Worm (Caenorhabditis elegans) whole organism, L4 larva: ENCODE results near the gene unc-70.
A peak's percentile ranks its signal among the peaks of the same experiment; 100 is the strongest.

Source experiments
- F26F4.8 ChIP-seq: fragments of 200-800 bp; sonication (Bioruptor generic); conservative IDR thresholded peaks from 2 replicates; pipeline ENCODE4 v1.3.6; 2022; ENCODE audit warnings: missing genetic modification characterization, missing compliant biosample characterization
- Y48G9A.11 ChIP-seq: fragments of 200-800 bp; sonication (Bioruptor generic); IDR thresholded peaks from 2 replicates; pipeline ENCODE4 v1.3.6; 2022; ENCODE audit warnings: missing genetic modification reagents, missing genetic modification characterization, missing compliant biosample characterization
- Y5F2A.4 ChIP-seq: fragments of 200-800 bp; sonication (Bioruptor generic); optimal IDR thresholded peaks from 2 replicates; lab custom pipeline; 2018; ENCODE audit warnings: mild to moderate bottlenecking, missing genetic modification characterization, missing compliant biosample characterization
- aha-1 ChIP-seq: fragments of 150-350 bp; peaks from one replicate; lab custom pipeline; 2014; ENCODE audit warnings: missing biosample characterization, missing genetic modification characterization
- arid-1 ChIP-seq: fragments of 200-800 bp; sonication (Bioruptor generic); conservative IDR thresholded peaks from 2 replicates; pipeline ENCODE4 v1.3.6; 2022; ENCODE audit warnings: missing genetic modification reagents, missing genetic modification characterization, missing compliant biosample characterization
- ceh-20 ChIP-seq: fragments of 200-800 bp; sonication (Bioruptor generic); IDR thresholded peaks from 2 replicates; pipeline ENCODE4 v1.3.6; 2022; ENCODE audit warnings: missing genetic modification reagents, missing genetic modification characterization, missing compliant biosample characterization
- ceh-32 ChIP-seq: sonication (generic microtip); optimal IDR thresholded peaks from 2 replicates; lab custom pipeline; 2016; ENCODE audit warnings: mild to moderate bottlenecking, missing genetic modification characterization, missing compliant biosample characterization; ENCODE audit not compliant: poor library complexity
- ceh-44 ChIP-seq: fragments of 200-800 bp; sonication (Bioruptor generic); IDR thresholded peaks from 2 replicates; pipeline ENCODE4 v1.3.6; 2022; ENCODE audit warnings: missing genetic modification reagents, missing genetic modification characterization, missing compliant biosample characterization
- ctbp-1 ChIP-seq: fragments of 200-800 bp; sonication (Bioruptor generic); IDR thresholded peaks from 2 replicates; pipeline ENCODE4 v1.3.6; 2022; ENCODE audit warnings: missing genetic modification reagents, missing genetic modification characterization, missing compliant biosample characterization
- daf-16 ChIP-seq, 3 experiments: sonication (generic microtip); optimal IDR thresholded peaks; 2 replicates each; lab custom pipeline; 2016 to 2017; ENCODE audit warnings: missing genetic modification characterization in 3 of 3, missing genetic modification reagents in 3 of 3, mild to moderate bottlenecking in 2 of 3, missing compliant biosample characterization in 2 of 3, missing biosample characterization in 1 of 3, moderate library complexity in 1 of 3
- dmd-8 ChIP-seq: fragments of 200-800 bp; sonication (Bioruptor generic); IDR thresholded peaks from 2 replicates; pipeline ENCODE4 v1.3.6; 2022; ENCODE audit warnings: missing genetic modification characterization, missing compliant biosample characterization
- dmd-9 ChIP-seq: fragments of 200-800 bp; sonication (Bioruptor generic); IDR thresholded peaks from 2 replicates; pipeline ENCODE4 v1.3.6; 2022; ENCODE audit warnings: missing genetic modification reagents, missing genetic modification characterization, missing compliant biosample characterization
- duxl-1 ChIP-seq: sonication (generic microtip); optimal IDR thresholded peaks from 2 replicates; lab custom pipeline; 2016; ENCODE audit warnings: mild to moderate bottlenecking, missing genetic modification characterization, moderate library complexity, missing compliant biosample characterization; ENCODE audit not compliant: poor library complexity
- dve-1 ChIP-seq: sonication (generic microtip); optimal IDR thresholded peaks from 2 replicates; lab custom pipeline; 2017; ENCODE audit warnings: antibody characterized with exemption, mild to moderate bottlenecking, missing genetic modification characterization, missing compliant biosample characterization; ENCODE audit not compliant: insufficient read depth
- egl-27 ChIP-seq: sonication (generic microtip); optimal IDR thresholded peaks from 3 replicates; lab custom pipeline; 2017; ENCODE audit warnings: missing biosample characterization, missing genetic modification reagents, missing genetic modification characterization
- fkh-10 ChIP-seq: fragments of 150-350 bp; optimal IDR thresholded peaks from 2 replicates; lab custom pipeline; 2014; ENCODE audit warnings: missing biosample characterization, missing genetic modification reagents, missing genetic modification characterization
- hif-1 ChIP-seq, 2 experiments: sonication (generic microtip); optimal IDR thresholded peaks; 2 replicates each; lab custom pipeline; 2016 to 2017; ENCODE audit warnings: missing compliant biosample characterization in 2 of 2, missing genetic modification characterization in 2 of 2, missing genetic modification reagents in 2 of 2, missing genotype in 2 of 2, mild to moderate bottlenecking in 1 of 2
- jun-1 ChIP-seq: fragments of 150-350 bp; optimal IDR thresholded peaks from 2 replicates; lab custom pipeline; 2014; ENCODE audit warnings: missing biosample characterization, missing genetic modification reagents, missing genetic modification characterization
- lim-7 ChIP-seq: fragments of 200-800 bp; sonication (Bioruptor generic); IDR thresholded peaks from 2 replicates; pipeline ENCODE4 v1.3.6; 2022; ENCODE audit warnings: missing genetic modification characterization, missing compliant biosample characterization
- lin-1 ChIP-seq: fragments of 200-800 bp; sonication (Bioruptor generic); IDR thresholded peaks from 2 replicates; pipeline ENCODE4 v1.3.6; 2022; ENCODE audit warnings: missing genetic modification reagents, missing genetic modification characterization, missing compliant biosample characterization
- lin-29 ChIP-seq: fragments of 200-800 bp; sonication (Bioruptor generic); IDR thresholded peaks from 2 replicates; pipeline ENCODE4 v1.3.6; 2022; ENCODE audit warnings: missing genetic modification reagents, missing genetic modification characterization, missing compliant biosample characterization
- lin-38 ChIP-seq: fragments of 200-800 bp; sonication (Bioruptor generic); IDR thresholded peaks from 2 replicates; pipeline ENCODE4 v1.3.6; 2022; ENCODE audit warnings: missing genetic modification reagents, missing genetic modification characterization, missing compliant biosample characterization
- lin-39 ChIP-seq: fragments of 150-350 bp; optimal IDR thresholded peaks from 2 replicates; lab custom pipeline; 2014; ENCODE audit warnings: missing biosample characterization, missing genetic modification reagents, missing genetic modification characterization
- lsy-2 ChIP-seq, 2 experiments: fragments of 150-350 bp in 1 of 2; sonication (generic microtip) in 1 of 2; optimal IDR thresholded peaks; 2 replicates each; lab custom pipeline; 2014 to 2017; ENCODE audit warnings: missing biosample characterization in 2 of 2, missing genetic modification characterization in 2 of 2
- mdt-29 ChIP-seq: fragments of 200-800 bp; sonication (Bioruptor generic); IDR thresholded peaks from 2 replicates; pipeline ENCODE4 v1.3.6; 2022; ENCODE audit warnings: missing genetic modification reagents, missing genetic modification characterization, missing compliant biosample characterization
- mep-1 ChIP-seq: fragments of 150-350 bp; sonication (generic microtip); optimal IDR thresholded peaks from 3 replicates; lab custom pipeline; 2014; ENCODE audit warnings: missing biosample characterization, missing genetic modification characterization
- mes-2 ChIP-seq: sonication (generic microtip); optimal IDR thresholded peaks from 2 replicates; lab custom pipeline; 2016; ENCODE audit warnings: missing genotype, mild to moderate bottlenecking, missing genetic modification characterization, missing compliant biosample characterization; ENCODE audit not compliant: poor library complexity, severe bottlenecking
- mxl-2 ChIP-seq: fragments of 200-800 bp; sonication (Bioruptor generic); conservative IDR thresholded peaks from 2 replicates; pipeline ENCODE4 v1.3.6; 2022; ENCODE audit warnings: missing genetic modification reagents, missing genetic modification characterization, missing compliant biosample characterization
- nhr-102 ChIP-seq: sonication (generic microtip); optimal IDR thresholded peaks from 2 replicates; lab custom pipeline; 2016; ENCODE audit warnings: mild to moderate bottlenecking, missing genetic modification characterization, moderate library complexity, missing compliant biosample characterization
- nhr-41 ChIP-seq: fragments of 200-800 bp; sonication (Bioruptor generic); IDR thresholded peaks from 2 replicates; pipeline ENCODE4 v1.3.6; 2022; ENCODE audit warnings: missing genetic modification reagents, missing genetic modification characterization, missing compliant biosample characterization
- nhr-48 ChIP-seq: sonication (generic microtip); optimal IDR thresholded peaks from 2 replicates; lab custom pipeline; 2016; ENCODE audit warnings: mild to moderate bottlenecking, missing genetic modification characterization, missing compliant biosample characterization
- nhr-77 ChIP-seq: fragments of 150-350 bp; optimal IDR thresholded peaks from 2 replicates; lab custom pipeline; 2014; ENCODE audit warnings: missing biosample characterization, missing genetic modification characterization
- php-3 ChIP-seq: fragments of 200-800 bp; sonication (Bioruptor generic); IDR thresholded peaks from 2 replicates; pipeline ENCODE4 v1.3.6; 2022; ENCODE audit warnings: missing genetic modification reagents, missing genetic modification characterization, missing compliant biosample characterization
- pqm-1 ChIP-seq: sonication (generic microtip); optimal IDR thresholded peaks from 2 replicates; lab custom pipeline; 2017; ENCODE audit warnings: missing biosample characterization, missing genetic modification characterization
- sdz-12 ChIP-seq: fragments of 200-800 bp; sonication (Bioruptor generic); optimal IDR thresholded peaks from 2 replicates; lab custom pipeline; 2018; ENCODE audit warnings: mild to moderate bottlenecking, missing genetic modification characterization, missing compliant biosample characterization
- snpc-4 ChIP-seq: fragments of 150-350 bp; optimal IDR thresholded peaks from 2 replicates; lab custom pipeline; 2014; ENCODE audit warnings: missing biosample characterization, missing genetic modification characterization
- spr-3 ChIP-seq: fragments of 200-800 bp; sonication (Bioruptor generic); optimal IDR thresholded peaks from 2 replicates; lab custom pipeline; 2018; ENCODE audit warnings: mild to moderate bottlenecking, missing genetic modification characterization, missing compliant biosample characterization
- tag-97 ChIP-seq: fragments of 200-800 bp; sonication (Bioruptor generic); IDR thresholded peaks from 2 replicates; pipeline ENCODE4 v1.3.6; 2022; ENCODE audit warnings: missing genetic modification characterization, missing compliant biosample characterization
- unc-39 ChIP-seq: sonication (generic microtip); optimal IDR thresholded peaks from 2 replicates; lab custom pipeline; 2017; ENCODE audit warnings: missing biosample characterization, missing genetic modification characterization
- unc-62 ChIP-seq, 3 experiments: fragments of 150-350 bp in 1 of 3; sonication (generic microtip); optimal IDR thresholded peaks in 2 of 3; peaks in 1 of 3; 1 replicate in 1 of 3; 2 replicates in 2 of 3; lab custom pipeline; 2014 to 2017; ENCODE audit warnings: missing biosample characterization in 3 of 3, missing genetic modification characterization in 3 of 3, missing genetic modification reagents in 3 of 3, missing genotype in 1 of 3
- vab-7 ChIP-seq: fragments of 200-800 bp; sonication (Bioruptor generic); IDR thresholded peaks from 2 replicates; pipeline ENCODE4 v1.3.6; 2022; ENCODE audit warnings: missing genetic modification reagents, missing genetic modification characterization, missing compliant biosample characterization
- zag-1 ChIP-seq: fragments of 150-350 bp; optimal IDR thresholded peaks from 2 replicates; lab custom pipeline; 2014; ENCODE audit warnings: missing biosample characterization, missing genetic modification characterization
- zip-11 ChIP-seq: fragments of 200-800 bp; sonication (Bioruptor generic); IDR thresholded peaks from 2 replicates; pipeline ENCODE4 v1.3.6; 2022; ENCODE audit warnings: missing genetic modification characterization, missing compliant biosample characterization
- zip-2 ChIP-seq: fragments of 150-350 bp; optimal IDR thresholded peaks from 2 replicates; lab custom pipeline; 2014; ENCODE audit warnings: missing biosample characterization, missing genetic modification characterization
- ztf-11 ChIP-seq: fragments of 150-350 bp; optimal IDR thresholded peaks from 2 replicates; lab custom pipeline; 2014; ENCODE audit warnings: missing biosample characterization, missing genetic modification characterization

The unc-70 gene

ce11 chrV:6882452-6882939 lies 1.4 kb downstream of the unc-70 start:
- TF ChIP-seq spr-3 (GFP tag; lab: Kevin White, UChicago) (no peak), ceh-20 (GFP tag; lab: Robert Waterston, UW) (no peak), aha-1 (tag; lab: Kevin White, UChicago) (peak; percentile 92), zag-1 (tag; lab: Kevin White, UChicago) (no peak), arid-1 (no peak)

ce11 chrV:6885070-6885469 lies 3.9 kb downstream of the unc-70 start:
- TF ChIP-seq aha-1 (tag; lab: Kevin White, UChicago) (peak; percentile 94), mep-1 (no peak)

- TF ChIP-seq lsy-2 (tag; optimal IDR thresholded peaks at IDR 0.05; lab: Kevin White, UChicago) (peak in 1 of 2 experiments; percentile 49), vab-7 (peak; percentile 91), ctbp-1 (GFP tag; lab: Robert Waterston, UW) (peak; percentile 73), php-3 (GFP tag; lab: Robert Waterston, UW) (0 out of 2 replicates have a peak, but pooled peaks have one; percentile 21), Y5F2A.4 (GFP tag; lab: Kevin White, UChicago) (peak; percentile 76), lin-29 (peak; percentile 29; the same call in 1 of the 2 replicates), nhr-48 (tag; lab: Kevin White, UChicago) (peak; percentile 75), fkh-10 (no peak), mep-1 (peak; percentile 70), ceh-44 (GFP tag; lab: Robert Waterston, UW) (peak; percentile 16; the same call in 1 of the 2 replicates), zip-11 (GFP tag; lab: Robert Waterston, UW) (peak; percentile 59; the same call in 1 of the 2 replicates), hif-1 (tag; optimal IDR thresholded peaks at IDR 0.05; lab: Kevin White, UChicago) (peak in 1 of 2 experiments; percentile 53), lin-38 (peak; percentile 77), Y48G9A.11 (GFP tag; lab: Robert Waterston, UW) (peak; percentile 83), unc-62 (GFP tag; optimal IDR thresholded peaks at IDR 0.05 in 1 of 2; lab: Kevin White, UChicago) (no peak), unc-62 (tag; optimal IDR thresholded peaks at IDR 0.05; lab: Kevin White, UChicago) (no peak), daf-16 (GFP tag; optimal IDR thresholded peaks at IDR 0.05; lab: Kevin White, UChicago) (peak; percentile 19 to 85), daf-16 (tag; optimal IDR thresholded peaks at IDR 0.05; lab: Kevin White, UChicago) (peak; percentile 64), lim-7 (GFP tag; lab: Robert Waterston, UW) (peak; percentile 89), pqm-1 (tag; lab: Kevin White, UChicago) (peak; percentile 32), tag-97 (GFP tag; lab: Robert Waterston, UW) (no peak), mes-2 (tag; lab: Kevin White, UChicago) (peak; percentile 88), jun-1 (tag; lab: Kevin White, UChicago) (peak; percentile 48), duxl-1 (peak; percentile 77), dve-1 (peak; percentile 69), unc-39 (tag; lab: Kevin White, UChicago) (no peak), snpc-4 (tag; lab: Kevin White, UChicago) (no peak), ceh-32 (tag; lab: Kevin White, UChicago) (no peak), mdt-29 (GFP tag; lab: Robert Waterston, UW) (peak; percentile 31), dmd-9 (GFP tag; lab: Robert Waterston, UW) (peak; percentile 72), F26F4.8 (GFP tag; lab: Robert Waterston, UW) (peak; percentile 71), nhr-77 (tag; lab: Kevin White, UChicago) (peak; percentile 65), dmd-8 (peak; percentile 81; the same call in 1 of the 2 replicates), mxl-2 (GFP tag; lab: Robert Waterston, UW) (peak; percentile 49; the same call in 1 of the 2 replicates), lin-39 (tag; lab: Kevin White, UChicago) (no peak), nhr-41 (GFP tag; lab: Robert Waterston, UW) (no peak), lin-1 (GFP tag; lab: Robert Waterston, UW) (no peak), nhr-102 (peak; percentile 80), zip-2 (tag; lab: Kevin White, UChicago) (no peak), sdz-12 (GFP tag; lab: Kevin White, UChicago) (peak; percentile 86), ztf-11 (tag; lab: Kevin White, UChicago) (no peak), egl-27 (tag; lab: Kevin White, UChicago) (no peak)
Observed at ce11 chrV:6888828-6889227, 7.7 kb downstream of the unc-70 start.
